Worm (Caenorhabditis elegans) whole organism, L2 larva: ENCODE measurements around the gene str-37.
A peak's percentile ranks its signal among the peaks of the same experiment; 100 is the strongest.

Experiments
- F13H6.1 ChIP-seq: sonication (generic microtip); optimal IDR thresholded peaks from 2 replicates; lab custom pipeline; 2016; ENCODE audit warnings: missing genetic modification characterization, missing compliant biosample characterization
- R02D3.7 ChIP-seq: fragments of 150-350 bp; optimal IDR thresholded peaks from 2 replicates; lab custom pipeline; 2014; ENCODE audit warnings: missing biosample characterization, missing genetic modification characterization
- aly-2 ChIP-seq: fragments of 150-350 bp; optimal IDR thresholded peaks from 2 replicates; lab custom pipeline; 2014; ENCODE audit warnings: missing biosample characterization, missing genetic modification characterization
- ama-1 ChIP-seq: fragments of 150-350 bp; optimal IDR thresholded peaks from 2 replicates; lab custom pipeline; 2018; ENCODE audit warnings: inconsistent platforms
- blmp-1 ChIP-seq: sonication (generic microtip); optimal IDR thresholded peaks from 2 replicates; lab custom pipeline; 2017; ENCODE audit warnings: missing genetic modification characterization, mild to moderate bottlenecking, missing compliant biosample characterization, antibody characterized with exemption, moderate library complexity; ENCODE audit not compliant: insufficient read depth
- ceh-82 ChIP-seq: fragments of 150-350 bp; optimal IDR thresholded peaks from 2 replicates; lab custom pipeline; 2014; ENCODE audit warnings: missing biosample characterization, missing genetic modification characterization
- gmeb-1 ChIP-seq: fragments of 150-350 bp; optimal IDR thresholded peaks from 2 replicates; lab custom pipeline; 2014; ENCODE audit warnings: missing biosample characterization, missing genetic modification characterization
- nhr-11 ChIP-seq: fragments of 150-350 bp; optimal IDR thresholded peaks from 2 replicates; lab custom pipeline; 2014; ENCODE audit warnings: missing biosample characterization, missing genetic modification characterization
- skn-1 ChIP-seq: sonication (generic microtip); optimal IDR thresholded peaks from 2 replicates; lab custom pipeline; 2017; ENCODE audit warnings: missing biosample characterization, missing genetic modification characterization
- unc-62 ChIP-seq: fragments of 150-350 bp; optimal IDR thresholded peaks from 2 replicates; lab custom pipeline; 2014; ENCODE audit warnings: missing biosample characterization, missing genetic modification reagents, missing genetic modification characterization
- zag-1 ChIP-seq: fragments of 150-350 bp; optimal IDR thresholded peaks from 2 replicates; lab custom pipeline; 2014; ENCODE audit warnings: missing biosample characterization, missing genetic modification characterization
- ztf-11 ChIP-seq: sonication (generic microtip); optimal IDR thresholded peaks from 2 replicates; lab custom pipeline; 2017; ENCODE audit warnings: missing biosample characterization, missing genetic modification characterization

- no peak for TF ChIP-seq ztf-11 (tag; lab: Kevin White, UChicago)
- no peak for TF ChIP-seq nhr-11
- no peak for TF ChIP-seq blmp-1 (tag; lab: Kevin White, UChicago)
- TF ChIP-seq ceh-82: no peak
- no peak for TF ChIP-seq aly-2
- peak; percentile 37 for TF ChIP-seq F13H6.1 (tag; lab: Kevin White, UChicago)
- TF ChIP-seq skn-1 (tag; lab: Kevin White, UChicago): no peak
- no peak for TF ChIP-seq unc-62 (GFP tag; lab: Kevin White, UChicago)
- no peak for TF ChIP-seq zag-1 (tag; lab: Kevin White, UChicago)
- no peak for TF ChIP-seq R02D3.7
- no peak for TF ChIP-seq ama-1 (lab: Kevin White, UChicago)
- no peak for TF ChIP-seq gmeb-1 (tag; lab: Kevin White, UChicago)
Observed at ce11 chrV:13288881-13289280, 38.7 kb upstream of the str-37 start.
